Worm (Caenorhabditis elegans) whole organism, L4 larva: ENCODE results near the gene C36E6.8.

Experiments
- F10B5.3 ChIP-seq: sonication (generic microtip); optimal IDR thresholded peaks from 2 replicates; lab custom pipeline; 2016; ENCODE audit warnings: mild to moderate bottlenecking, missing genetic modification characterization, missing compliant biosample characterization
- F37D6.2 ChIP-seq: sonication (generic microtip); optimal IDR thresholded peaks from 2 replicates; lab custom pipeline; 2016; ENCODE audit warnings: mild to moderate bottlenecking, missing genetic modification characterization, missing compliant biosample characterization
- R02D3.7 ChIP-seq: fragments of 150-350 bp; sonication (generic microtip); optimal IDR thresholded peaks from 3 replicates; lab custom pipeline; 2014; ENCODE audit warnings: missing biosample characterization, missing genetic modification characterization
- Y105C5A.15 ChIP-seq: fragments of 200-800 bp; sonication (Bioruptor generic); IDR thresholded peaks from 2 replicates; pipeline ENCODE4 v1.3.6; 2022; ENCODE audit warnings: missing genetic modification characterization, missing compliant biosample characterization
- aly-2 ChIP-seq: sonication (generic microtip); optimal IDR thresholded peaks from 2 replicates; lab custom pipeline; 2018; ENCODE audit warnings: missing biosample characterization, missing genetic modification characterization
- attf-4 ChIP-seq: sonication (generic microtip); optimal IDR thresholded peaks from 3 replicates; lab custom pipeline; 2017; ENCODE audit warnings: missing biosample characterization, missing genetic modification characterization
- ceh-32 ChIP-seq: sonication (generic microtip); optimal IDR thresholded peaks from 2 replicates; lab custom pipeline; 2016; ENCODE audit warnings: mild to moderate bottlenecking, missing genetic modification characterization, missing compliant biosample characterization; ENCODE audit not compliant: poor library complexity
- ceh-62 ChIP-seq: sonication (generic microtip); optimal IDR thresholded peaks from 2 replicates; lab custom pipeline; 2017; ENCODE audit warnings: missing biosample characterization, missing genetic modification characterization
- ceh-82 ChIP-seq: sonication (generic microtip); optimal IDR thresholded peaks from 2 replicates; lab custom pipeline; 2017; ENCODE audit warnings: missing biosample characterization, missing genetic modification characterization
- ces-1 ChIP-seq: fragments of 150-350 bp; sonication (generic microtip); optimal IDR thresholded peaks from 4 replicates; lab custom pipeline; 2014; ENCODE audit warnings: missing biosample characterization, missing genetic modification reagents, missing genetic modification characterization
- cey-2 ChIP-seq: sonication (generic microtip); optimal IDR thresholded peaks from 3 replicates; lab custom pipeline; 2017; ENCODE audit warnings: missing genetic modification characterization, mild to moderate bottlenecking, missing compliant biosample characterization, antibody characterized with exemption, borderline replicate concordance; ENCODE audit not compliant: insufficient read depth
- daf-16 ChIP-seq, 3 experiments: sonication (generic microtip); optimal IDR thresholded peaks; 2 replicates each; lab custom pipeline; 2016 to 2017; ENCODE audit warnings: missing genetic modification characterization in 3 of 3, missing genetic modification reagents in 3 of 3, mild to moderate bottlenecking in 2 of 3, missing compliant biosample characterization in 2 of 3, missing biosample characterization in 1 of 3, moderate library complexity in 1 of 3
- dmd-9 ChIP-seq: fragments of 200-800 bp; sonication (Bioruptor generic); IDR thresholded peaks from 2 replicates; pipeline ENCODE4 v1.3.6; 2022; ENCODE audit warnings: missing genetic modification reagents, missing genetic modification characterization, missing compliant biosample characterization
- dpl-1 ChIP-seq: fragments of 150-350 bp; optimal IDR thresholded peaks from 2 replicates; lab custom pipeline; 2014; ENCODE audit warnings: missing biosample characterization, missing genetic modification reagents, missing genetic modification characterization
- dve-1 ChIP-seq: sonication (generic microtip); optimal IDR thresholded peaks from 2 replicates; lab custom pipeline; 2017; ENCODE audit warnings: antibody characterized with exemption, mild to moderate bottlenecking, missing genetic modification characterization, missing compliant biosample characterization; ENCODE audit not compliant: insufficient read depth
- egl-27 ChIP-seq: sonication (generic microtip); optimal IDR thresholded peaks from 3 replicates; lab custom pipeline; 2017; ENCODE audit warnings: missing biosample characterization, missing genetic modification reagents, missing genetic modification characterization
- fkh-10 ChIP-seq: fragments of 150-350 bp; optimal IDR thresholded peaks from 2 replicates; lab custom pipeline; 2014; ENCODE audit warnings: missing biosample characterization, missing genetic modification reagents, missing genetic modification characterization
- fos-1 ChIP-seq: fragments of 150-350 bp; optimal IDR thresholded peaks from 2 replicates; lab custom pipeline; 2014; ENCODE audit warnings: missing biosample characterization, missing genetic modification characterization
- gei-8 ChIP-seq: fragments of 200-800 bp; sonication (Bioruptor generic); optimal IDR thresholded peaks from 2 replicates; lab custom pipeline; 2018; ENCODE audit warnings: mild to moderate bottlenecking, missing genetic modification characterization, missing compliant biosample characterization
- hlh-30 ChIP-seq: sonication (generic microtip); optimal IDR thresholded peaks from 2 replicates; lab custom pipeline; 2017; ENCODE audit warnings: antibody characterized with exemption, mild to moderate bottlenecking, missing genetic modification characterization, missing compliant biosample characterization; ENCODE audit not compliant: insufficient read depth
- hmg-1.1 ChIP-seq: fragments of 200-800 bp; sonication (Bioruptor generic); IDR thresholded peaks from 2 replicates; pipeline ENCODE4 v1.3.6; 2022; ENCODE audit warnings: missing genetic modification reagents, missing genetic modification characterization, missing compliant biosample characterization
- jun-1 ChIP-seq: fragments of 150-350 bp; optimal IDR thresholded peaks from 2 replicates; lab custom pipeline; 2014; ENCODE audit warnings: missing biosample characterization, missing genetic modification reagents, missing genetic modification characterization
- lim-7 ChIP-seq: fragments of 200-800 bp; sonication (Bioruptor generic); IDR thresholded peaks from 2 replicates; pipeline ENCODE4 v1.3.6; 2022; ENCODE audit warnings: missing genetic modification characterization, missing compliant biosample characterization
- lin-29 ChIP-seq: fragments of 200-800 bp; sonication (Bioruptor generic); IDR thresholded peaks from 2 replicates; pipeline ENCODE4 v1.3.6; 2022; ENCODE audit warnings: missing genetic modification reagents, missing genetic modification characterization, missing compliant biosample characterization
- lin-38 ChIP-seq: fragments of 200-800 bp; sonication (Bioruptor generic); IDR thresholded peaks from 2 replicates; pipeline ENCODE4 v1.3.6; 2022; ENCODE audit warnings: missing genetic modification reagents, missing genetic modification characterization, missing compliant biosample characterization
- lir-3 ChIP-seq: sonication (generic microtip); optimal IDR thresholded peaks from 2 replicates; lab custom pipeline; 2016; ENCODE audit warnings: mild to moderate bottlenecking, missing genetic modification characterization, missing compliant biosample characterization
- mdt-29 ChIP-seq: fragments of 200-800 bp; sonication (Bioruptor generic); IDR thresholded peaks from 2 replicates; pipeline ENCODE4 v1.3.6; 2022; ENCODE audit warnings: missing genetic modification reagents, missing genetic modification characterization, missing compliant biosample characterization
- mep-1 ChIP-seq: fragments of 150-350 bp; sonication (generic microtip); optimal IDR thresholded peaks from 3 replicates; lab custom pipeline; 2014; ENCODE audit warnings: missing biosample characterization, missing genetic modification characterization
- mes-2 ChIP-seq: sonication (generic microtip); optimal IDR thresholded peaks from 2 replicates; lab custom pipeline; 2016; ENCODE audit warnings: missing genotype, mild to moderate bottlenecking, missing genetic modification characterization, missing compliant biosample characterization; ENCODE audit not compliant: poor library complexity, severe bottlenecking
- mxl-2 ChIP-seq: fragments of 200-800 bp; sonication (Bioruptor generic); conservative IDR thresholded peaks from 2 replicates; pipeline ENCODE4 v1.3.6; 2022; ENCODE audit warnings: missing genetic modification reagents, missing genetic modification characterization, missing compliant biosample characterization
- mxl-3 ChIP-seq: fragments of 200-800 bp; sonication (Bioruptor generic); optimal IDR thresholded peaks from 2 replicates; lab custom pipeline; 2018; ENCODE audit warnings: mild to moderate bottlenecking, missing genetic modification characterization, missing compliant biosample characterization
- nhr-111 ChIP-seq: fragments of 200-800 bp; sonication (Bioruptor generic); optimal IDR thresholded peaks from 2 replicates; lab custom pipeline; 2018; ENCODE audit warnings: mild to moderate bottlenecking, missing genetic modification characterization, missing compliant biosample characterization
- nhr-237 ChIP-seq: sonication (generic microtip); optimal IDR thresholded peaks from 2 replicates; lab custom pipeline; 2017; ENCODE audit warnings: missing biosample characterization, missing genetic modification characterization
- nhr-25 ChIP-seq: sonication (generic microtip); optimal IDR thresholded peaks from 2 replicates; lab custom pipeline; 2017; ENCODE audit warnings: missing genetic modification characterization, mild to moderate bottlenecking, missing compliant biosample characterization, antibody characterized with exemption, moderate library complexity, borderline replicate concordance; ENCODE audit not compliant: insufficient read depth
- nhr-42 ChIP-seq: fragments of 200-800 bp; sonication (Bioruptor generic); IDR thresholded peaks from 2 replicates; pipeline ENCODE4 v1.3.6; 2022; ENCODE audit warnings: missing genetic modification characterization, missing compliant biosample characterization
- nhr-48 ChIP-seq: sonication (generic microtip); optimal IDR thresholded peaks from 2 replicates; lab custom pipeline; 2016; ENCODE audit warnings: mild to moderate bottlenecking, missing genetic modification characterization, missing compliant biosample characterization
- nhr-76 ChIP-seq: fragments of 150-350 bp; optimal IDR thresholded peaks from 2 replicates; lab custom pipeline; 2014; ENCODE audit warnings: missing biosample characterization, missing genetic modification characterization
- nhr-77 ChIP-seq: fragments of 150-350 bp; optimal IDR thresholded peaks from 2 replicates; lab custom pipeline; 2014; ENCODE audit warnings: missing biosample characterization, missing genetic modification characterization
- php-3 ChIP-seq: fragments of 200-800 bp; sonication (Bioruptor generic); IDR thresholded peaks from 2 replicates; pipeline ENCODE4 v1.3.6; 2022; ENCODE audit warnings: missing genetic modification reagents, missing genetic modification characterization, missing compliant biosample characterization
- sdz-12 ChIP-seq: fragments of 200-800 bp; sonication (Bioruptor generic); optimal IDR thresholded peaks from 2 replicates; lab custom pipeline; 2018; ENCODE audit warnings: mild to moderate bottlenecking, missing genetic modification characterization, missing compliant biosample characterization
- snpc-1.2 ChIP-seq: fragments of 200-800 bp; sonication (Bioruptor generic); IDR thresholded peaks from 2 replicates; pipeline ENCODE4 v1.3.6; 2022; ENCODE audit warnings: missing genetic modification reagents, missing genetic modification characterization, missing compliant biosample characterization
- snpc-4 ChIP-seq: fragments of 150-350 bp; optimal IDR thresholded peaks from 2 replicates; lab custom pipeline; 2014; ENCODE audit warnings: missing biosample characterization, missing genetic modification characterization
- tra-1 ChIP-seq: fragments of 200-800 bp; sonication (Bioruptor generic); IDR thresholded peaks from 2 replicates; pipeline ENCODE4 v1.3.6; 2022; ENCODE audit warnings: missing genetic modification reagents, missing genetic modification characterization, missing compliant biosample characterization
- unc-39 ChIP-seq: sonication (generic microtip); optimal IDR thresholded peaks from 2 replicates; lab custom pipeline; 2017; ENCODE audit warnings: missing biosample characterization, missing genetic modification characterization
- unc-62 ChIP-seq, 3 experiments: fragments of 150-350 bp in 1 of 3; sonication (generic microtip); optimal IDR thresholded peaks in 2 of 3; peaks in 1 of 3; 1 replicate in 1 of 3; 2 replicates in 2 of 3; lab custom pipeline; 2014 to 2017; ENCODE audit warnings: missing biosample characterization in 3 of 3, missing genetic modification characterization in 3 of 3, missing genetic modification reagents in 3 of 3, missing genotype in 1 of 3
- vab-7 ChIP-seq: fragments of 200-800 bp; sonication (Bioruptor generic); IDR thresholded peaks from 2 replicates; pipeline ENCODE4 v1.3.6; 2022; ENCODE audit warnings: missing genetic modification reagents, missing genetic modification characterization, missing compliant biosample characterization
- zfp-2 ChIP-seq: sonication (generic microtip); optimal IDR thresholded peaks from 2 replicates; lab custom pipeline; 2016; ENCODE audit warnings: mild to moderate bottlenecking, missing genetic modification characterization, missing compliant biosample characterization

Gene C36E6.8

DNA sequence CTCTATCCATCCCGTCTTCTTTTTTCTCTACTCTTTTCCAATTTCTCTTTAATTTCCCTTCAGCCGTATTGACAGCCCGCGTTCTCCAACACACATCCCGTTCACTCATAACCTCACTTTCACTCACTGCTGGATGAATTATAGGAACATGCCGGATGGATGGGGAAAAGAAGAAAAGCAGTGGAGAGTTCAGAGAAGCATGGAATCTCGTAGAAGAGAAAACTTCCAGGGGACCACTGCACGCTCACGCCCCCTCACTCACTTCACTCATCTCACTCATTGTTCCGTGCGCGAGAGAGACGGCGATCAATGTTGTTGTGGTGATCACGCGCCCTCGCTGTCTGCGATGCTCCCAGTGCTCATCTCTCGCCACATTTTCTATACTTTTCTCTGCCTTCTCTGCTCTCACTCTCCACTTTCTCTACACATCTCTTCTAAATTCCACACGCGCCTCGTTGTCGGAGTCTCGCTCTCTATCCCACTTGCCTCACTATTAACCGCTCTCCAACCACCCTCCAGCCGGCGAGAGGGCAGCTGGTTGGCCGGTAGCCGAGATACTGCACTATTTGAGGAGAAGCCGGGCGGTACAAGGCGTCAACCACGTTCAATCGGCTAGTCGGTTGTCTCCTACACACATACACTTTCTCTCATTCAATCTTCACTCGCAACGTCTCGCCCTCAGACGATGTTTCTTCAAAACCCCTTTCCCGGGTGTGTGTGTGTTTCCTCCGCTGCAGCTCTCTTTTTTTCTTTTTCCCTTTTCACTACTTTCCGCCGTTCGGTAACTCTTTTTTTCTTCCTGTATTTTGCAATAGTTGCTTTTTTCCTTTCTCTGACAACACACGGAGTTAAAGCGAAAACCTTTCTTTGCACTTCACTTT, 41.4 kb downstream of the C36E6.8 start (continued):
- TF ChIP-seq lir-3 (tag; lab: Kevin White, UChicago) (no peak), nhr-48 (peak; percentile 92), vab-7 (peak; percentile 52; the same call in 1 of the 2 replicates), mes-2 (tag; lab: Kevin White, UChicago) (peak; percentile 44), daf-16 (GFP tag; optimal IDR thresholded peaks at IDR 0.05; lab: Kevin White, UChicago) (peak; percentile 54 to 93), daf-16 (tag; optimal IDR thresholded peaks at IDR 0.05; lab: Kevin White, UChicago) (peak; percentile 78), ceh-82 (tag; lab: Kevin White, UChicago) (no peak), ceh-62 (tag; lab: Kevin White, UChicago) (no peak), nhr-77 (tag; lab: Kevin White, UChicago) (no peak), unc-62 (GFP tag; optimal IDR thresholded peaks at IDR 0.05 in 1 of 2; lab: Kevin White, UChicago) (peak in 1 of 2 experiments; percentile 91), unc-62 (tag; optimal IDR thresholded peaks at IDR 0.05; lab: Kevin White, UChicago) (no peak), sdz-12 (GFP tag; lab: Kevin White, UChicago) (no peak), nhr-76 (tag; lab: Kevin White, UChicago) (no peak), F37D6.2 (tag; lab: Kevin White, UChicago) (peak; percentile 91), hmg-1.1 (GFP tag; lab: Robert Waterston, UW) (peak; percentile 93), nhr-111 (GFP tag; lab: Kevin White, UChicago) (no peak), zfp-2 (tag; lab: Kevin White, UChicago) (peak; percentile 2), egl-27 (tag; lab: Kevin White, UChicago) (peak; percentile 45), attf-4 (peak; percentile 5), dpl-1 (GFP tag; lab: Kevin White, UChicago) (peak; percentile 44), fos-1 (no peak), F10B5.3 (tag; lab: Kevin White, UChicago) (peak; percentile 57), snpc-1.2 (GFP tag; lab: Robert Waterston, UW) (no peak; the same call in 1 of the 2 replicates), lin-38 (GFP tag; lab: Robert Waterston, UW) (peak; percentile 41), lim-7 (GFP tag; lab: Robert Waterston, UW) (no peak; the same call in 1 of the 2 replicates), mdt-29 (GFP tag; lab: Robert Waterston, UW) (peak; percentile 82), nhr-237 (no peak), aly-2 (tag; lab: Kevin White, UChicago) (no peak), nhr-42 (GFP tag; lab: Robert Waterston, UW) (no peak), dmd-9 (GFP tag; lab: Robert Waterston, UW) (no peak), tra-1 (GFP tag; lab: Robert Waterston, UW) (peak; percentile 79; the same call in 1 of the 2 replicates), dve-1 (tag; lab: Kevin White, UChicago) (peak; percentile 83), cey-2 (no peak), fkh-10 (GFP tag; lab: Kevin White, UChicago) (peak; percentile 73), gei-8 (GFP tag; lab: Kevin White, UChicago) (peak; percentile 83), lin-29 (GFP tag; lab: Robert Waterston, UW) (no peak), Y105C5A.15 (GFP tag; lab: Robert Waterston, UW) (0 out of 2 replicates have a peak, but pooled peaks have one; percentile 16), hlh-30 (tag; lab: Kevin White, UChicago) (peak; percentile 94), mxl-3 (GFP tag; lab: Kevin White, UChicago) (peak; percentile 96), php-3 (GFP tag; lab: Robert Waterston, UW) (0 out of 2 replicates have a peak, but pooled peaks have one; percentile 29), mxl-2 (GFP tag; lab: Robert Waterston, UW) (no peak), nhr-25 (tag; lab: Kevin White, UChicago) (no peak), snpc-4 (tag; lab: Kevin White, UChicago) (no peak), R02D3.7 (tag; lab: Kevin White, UChicago) (no peak), unc-39 (tag; lab: Kevin White, UChicago) (no peak), jun-1 (tag; lab: Kevin White, UChicago) (peak; percentile 58), ces-1 (GFP tag; lab: Kevin White, UChicago) (peak; percentile 83), ceh-32 (peak; percentile 81), mep-1 (tag; lab: Kevin White, UChicago) (peak; percentile 87)
